Fruit fly (Drosophila melanogaster) whole organism, embryonic: ENCODE measurements around the gene Ugt35E1.

Experiments
- CG10209 ChIP-seq: fragments of 200-800 bp; sonication (Bioruptor generic); optimal IDR thresholded peaks from 3 replicates; lab custom pipeline; 2017; ENCODE audit warnings: missing biosample characterization, mild to moderate bottlenecking, missing genetic modification characterization, missing genetic modification reagents
- CG10654 ChIP-seq: fragments of 200-800 bp; sonication (Bioruptor generic); optimal IDR thresholded peaks from 2 replicates; lab custom pipeline; 2016; ENCODE audit warnings: missing biosample characterization, missing genetic modification characterization
- CG10959 ChIP-seq: fragments of 200-800 bp; sonication (Bioruptor generic); IDR thresholded peaks from 2 replicates; pipeline ENCODE4 v1.3.6; 2022; ENCODE audit warnings: missing biosample characterization, missing genetic modification characterization
- CG11560 ChIP-seq: fragments of 200-800 bp; sonication (Bioruptor generic); IDR thresholded peaks from 3 replicates; pipeline ENCODE4 v1.3.6; 2022; ENCODE audit warnings: missing biosample characterization, missing genetic modification characterization
- CG12219 ChIP-seq: fragments of 200-800 bp; sonication (Bioruptor generic); optimal IDR thresholded peaks from 3 replicates; lab custom pipeline; 2018; ENCODE audit warnings: missing biosample characterization, mild to moderate bottlenecking, missing genetic modification characterization
- CG12299 ChIP-seq: fragments of 200-800 bp; sonication (Bioruptor generic); optimal IDR thresholded peaks from 2 replicates; lab custom pipeline; 2018; ENCODE audit warnings: missing biosample characterization, mild to moderate bottlenecking, missing genetic modification characterization
- CG13123 ChIP-seq: fragments of 200-800 bp; sonication (Bioruptor generic); optimal IDR thresholded peaks from 2 replicates; lab custom pipeline; 2016; ENCODE audit warnings: missing biosample characterization, missing genetic modification characterization
- CG15696 ChIP-seq: fragments of 200-800 bp; sonication (Bioruptor generic); optimal IDR thresholded peaks from 2 replicates; lab custom pipeline; 2019; ENCODE audit warnings: missing biosample characterization, mild to moderate bottlenecking, missing genetic modification characterization, moderate library complexity
- CG17568 ChIP-seq: fragments of 200-800 bp; sonication (Bioruptor generic); optimal IDR thresholded peaks from 2 replicates; lab custom pipeline; 2018; ENCODE audit warnings: missing biosample characterization, mild to moderate bottlenecking, missing genetic modification characterization, moderate library complexity
- CG17829 ChIP-seq: fragments of 200-800 bp; optimal IDR thresholded peaks from 2 replicates; lab custom pipeline; 2019; ENCODE audit warnings: missing biosample characterization, mild to moderate bottlenecking, missing genetic modification characterization, moderate library complexity
- CG30020 ChIP-seq: fragments of 200-800 bp; optimal IDR thresholded peaks from 2 replicates; lab custom pipeline; 2019; ENCODE audit warnings: missing biosample characterization, mild to moderate bottlenecking, missing genetic modification characterization, moderate library complexity
- CG3065 ChIP-seq: fragments of 200-800 bp; sonication (Bioruptor generic); optimal IDR thresholded peaks from 2 replicates; lab custom pipeline; 2016; ENCODE audit warnings: missing biosample characterization, missing genetic modification characterization
- CG3163 ChIP-seq: fragments of 200-800 bp; sonication (Bioruptor generic); optimal IDR thresholded peaks from 3 replicates; lab custom pipeline; 2016; ENCODE audit warnings: missing biosample characterization, missing genetic modification characterization
- CG3995 ChIP-seq: fragments of 200-800 bp; sonication (Bioruptor generic); optimal IDR thresholded peaks from 3 replicates; lab custom pipeline; 2016; ENCODE audit warnings: missing biosample characterization, missing genetic modification characterization
- CG6854 ChIP-seq: fragments of 200-800 bp; sonication (Bioruptor generic); optimal IDR thresholded peaks from 3 replicates; lab custom pipeline; 2017; ENCODE audit warnings: missing biosample characterization, mild to moderate bottlenecking, missing genetic modification characterization
- CG7745 ChIP-seq: fragments of 200-800 bp; sonication (Bioruptor generic); optimal IDR thresholded peaks from 2 replicates; lab custom pipeline; 2018; ENCODE audit warnings: missing biosample characterization, mild to moderate bottlenecking, missing genetic modification characterization, moderate library complexity
- CG7928 ChIP-seq: fragments of 200-800 bp; sonication (Bioruptor generic); optimal IDR thresholded peaks from 2 replicates; lab custom pipeline; 2017; ENCODE audit warnings: missing biosample characterization, mild to moderate bottlenecking, missing genetic modification characterization
- CG8089 ChIP-seq: fragments of 200-800 bp; sonication (Bioruptor generic); optimal IDR thresholded peaks from 3 replicates; lab custom pipeline; 2016; ENCODE audit warnings: missing biosample characterization, missing genetic modification characterization
- CG9437 ChIP-seq: fragments of 200-800 bp; sonication (Bioruptor generic); optimal IDR thresholded peaks from 2 replicates; lab custom pipeline; 2018; ENCODE audit warnings: missing biosample characterization, mild to moderate bottlenecking, missing genetic modification characterization
- D ChIP-seq, 2 experiments: fragments of 200-800 bp in 1 of 2; fragments of >200 bp in 1 of 2; sonication (Bioruptor generic) in 1 of 2; optimal IDR thresholded peaks; 2 replicates in 1 of 2; 3 replicates in 1 of 2; lab custom pipeline; 2017; ENCODE audit warnings: mild to moderate bottlenecking in 1 of 2, missing biosample characterization in 1 of 2, missing genetic modification characterization in 1 of 2, missing genetic modification reagents in 1 of 2
- Dbx ChIP-seq: fragments of 200-800 bp; sonication (Bioruptor generic); IDR thresholded peaks from 3 replicates; pipeline ENCODE4 v1.3.6; 2022; ENCODE audit warnings: missing biosample characterization, missing genetic modification characterization
- Deaf1 ChIP-seq: fragments of 200-800 bp; optimal IDR thresholded peaks from 3 replicates; lab custom pipeline; 2019; ENCODE audit warnings: missing biosample characterization, mild to moderate bottlenecking, missing genetic modification characterization, moderate library complexity
- Dref ChIP-seq: fragments of 200-800 bp; sonication (Bioruptor generic); IDR thresholded peaks from 2 replicates; pipeline ENCODE4 v1.3.6; 2022; ENCODE audit warnings: missing biosample characterization, missing genetic modification characterization
- ERR ChIP-seq: fragments of 200-800 bp; sonication (Bioruptor generic); optimal IDR thresholded peaks from 2 replicates; lab custom pipeline; 2016; ENCODE audit warnings: missing biosample characterization, missing genetic modification characterization
- Hr39 ChIP-seq: fragments of >200 bp; optimal IDR thresholded peaks from 2 replicates; lab custom pipeline; 2017
- NfI ChIP-seq: fragments of 200-800 bp; sonication (Bioruptor generic); optimal IDR thresholded peaks from 3 replicates; lab custom pipeline; 2018; ENCODE audit warnings: missing biosample characterization, mild to moderate bottlenecking, missing genetic modification characterization, moderate library complexity
- Ptx1 ChIP-seq: fragments of 200-800 bp; sonication (Bioruptor generic); IDR thresholded peaks from 2 replicates; pipeline ENCODE4 v1.3.6; 2022; ENCODE audit warnings: missing biosample characterization, missing genetic modification characterization
- Ravus ChIP-seq: fragments of 200-800 bp; sonication (Bioruptor generic); IDR thresholded peaks from 2 replicates; pipeline ENCODE4 v1.3.6; 2022; ENCODE audit warnings: missing biosample characterization, missing genetic modification characterization
- Spps ChIP-seq: fragments of 200-800 bp; sonication (Bioruptor generic); optimal IDR thresholded peaks from 2 replicates; lab custom pipeline; 2018; ENCODE audit warnings: missing biosample characterization, mild to moderate bottlenecking, missing genetic modification characterization
- TFAM ChIP-seq: fragments of 200-800 bp; sonication (Bioruptor generic); optimal IDR thresholded peaks from 2 replicates; lab custom pipeline; 2017; ENCODE audit warnings: missing biosample characterization, missing genetic modification characterization, inconsistent platforms
- Usf ChIP-seq: fragments of 200-800 bp; sonication (Bioruptor generic); optimal IDR thresholded peaks from 2 replicates; lab custom pipeline; 2017; ENCODE audit warnings: missing genotype, missing biosample characterization, missing genetic modification characterization
- YL-1 ChIP-seq: fragments of 200-800 bp; sonication (Bioruptor generic); optimal IDR thresholded peaks from 3 replicates; lab custom pipeline; 2017; ENCODE audit warnings: missing biosample characterization, mild to moderate bottlenecking, missing genetic modification characterization
- cato ChIP-seq: fragments of 200-800 bp; sonication (Bioruptor generic); optimal IDR thresholded peaks from 2 replicates; lab custom pipeline; 2016; ENCODE audit warnings: missing biosample characterization, missing genetic modification characterization, borderline replicate concordance
- cg ChIP-seq: fragments of 200-800 bp; sonication (Bioruptor generic); optimal IDR thresholded peaks from 3 replicates; lab custom pipeline; 2019; ENCODE audit warnings: missing biosample characterization, mild to moderate bottlenecking, missing genetic modification characterization, moderate library complexity
- dysf ChIP-seq: fragments of 200-800 bp; sonication (Bioruptor generic); IDR thresholded peaks from 3 replicates; pipeline ENCODE4 v1.3.6; 2022; ENCODE audit warnings: missing biosample characterization, missing genetic modification characterization
- exex ChIP-seq: fragments of 200-800 bp; sonication (Bioruptor generic); optimal IDR thresholded peaks from 4 replicates; lab custom pipeline; 2018; ENCODE audit warnings: missing biosample characterization, mild to moderate bottlenecking, missing genetic modification characterization, moderate library complexity
- fru ChIP-seq: fragments of >200 bp; optimal IDR thresholded peaks from 2 replicates; lab custom pipeline; 2017
- gsb-n ChIP-seq: fragments of 200-800 bp; sonication (Bioruptor generic); optimal IDR thresholded peaks from 3 replicates; lab custom pipeline; 2018; ENCODE audit warnings: missing biosample characterization, mild to moderate bottlenecking, missing genetic modification characterization
- h ChIP-seq: fragments of >200 bp; optimal IDR thresholded peaks from 2 replicates; lab custom pipeline; 2017
- jing ChIP-seq: fragments of 200-800 bp; sonication (Bioruptor generic); optimal IDR thresholded peaks from 2 replicates; lab custom pipeline; 2018; ENCODE audit warnings: missing biosample characterization, mild to moderate bottlenecking, missing genetic modification characterization
- kay ChIP-seq: fragments of 200-800 bp; sonication (Bioruptor generic); optimal IDR thresholded peaks from 2 replicates; lab custom pipeline; 2016; ENCODE audit warnings: missing biosample characterization, missing genetic modification characterization
- lilli ChIP-seq: fragments of 200-800 bp; sonication (Bioruptor generic); optimal IDR thresholded peaks from 3 replicates; lab custom pipeline; 2016; ENCODE audit warnings: missing biosample characterization, missing genetic modification characterization
- maf-S ChIP-seq: fragments of 200-800 bp; sonication (Bioruptor generic); optimal IDR thresholded peaks from 2 replicates; lab custom pipeline; 2016; ENCODE audit warnings: missing biosample characterization, missing genetic modification characterization
- mirr ChIP-seq: fragments of 200-800 bp; sonication (Bioruptor generic); optimal IDR thresholded peaks from 3 replicates; lab custom pipeline; 2018; ENCODE audit warnings: missing biosample characterization, mild to moderate bottlenecking, missing genetic modification characterization
- phol ChIP-seq: fragments of 200-800 bp; sonication (Bioruptor generic); optimal IDR thresholded peaks from 3 replicates; lab custom pipeline; 2018; ENCODE audit warnings: missing biosample characterization, mild to moderate bottlenecking, missing genetic modification characterization, moderate library complexity
- salm ChIP-seq: fragments of 200-800 bp; sonication (Bioruptor generic); optimal IDR thresholded peaks from 2 replicates; lab custom pipeline; 2018; ENCODE audit warnings: missing biosample characterization, mild to moderate bottlenecking, missing genetic modification characterization
- sd ChIP-seq: fragments of 200-800 bp; sonication (Bioruptor generic); optimal IDR thresholded peaks from 3 replicates; lab custom pipeline; 2018; ENCODE audit warnings: missing biosample characterization, mild to moderate bottlenecking, missing genetic modification characterization, moderate library complexity
- sens-2 ChIP-seq: fragments of 200-800 bp; sonication (Bioruptor generic); IDR thresholded peaks from 2 replicates; pipeline ENCODE4 v1.3.6; 2022; ENCODE audit warnings: missing biosample characterization, missing genetic modification characterization
- seq ChIP-seq: fragments of 200-800 bp; sonication (Bioruptor generic); IDR thresholded peaks from 2 replicates; pipeline ENCODE4 v1.3.6; 2022; ENCODE audit warnings: missing biosample characterization, missing genetic modification characterization
- vfl ChIP-seq: fragments of 200-800 bp; sonication (Bioruptor generic); optimal IDR thresholded peaks from 2 replicates; lab custom pipeline; 2016; ENCODE audit warnings: missing biosample characterization, missing genetic modification characterization

The Ugt35E1 gene

dm6 chr3R:11196648-11197388, 30.9 kb upstream of the Ugt35E1 start (continued):
- TF ChIP-seq CG7928 (peak; percentile 80), CG3995 (peak; percentile 81), CG3065 (peak; percentile 92), CG10654 (peak; percentile 97), phol (tag; lab: Kevin White, UChicago) (peak; percentile 99), jing (GFP tag; lab: Kevin White, UChicago) (peak; percentile 91), CG10959 (GFP tag; lab: Robert Waterston, UW) (peak; percentile 84), maf-S (GFP tag; lab: Kevin White, UChicago) (peak; percentile 81), CG30020 (tag; lab: Kevin White, UChicago) (peak; percentile 75), lilli (peak; percentile 94), salm (tag; lab: Kevin White, UChicago) (peak; percentile 97), CG8089 (GFP tag; lab: Kevin White, UChicago) (peak; percentile 63), exex (tag; lab: Kevin White, UChicago) (peak; percentile 94), vfl (GFP tag; lab: Kevin White, UChicago) (peak; percentile 76), seq (GFP tag; lab: Robert Waterston, UW) (peak; percentile 98), CG10209 (GFP tag; lab: Kevin White, UChicago) (peak; percentile 99), kay (GFP tag; lab: Kevin White, UChicago) (peak; percentile 87), ERR (GFP tag; lab: Kevin White, UChicago) (peak; percentile 39), CG17829 (tag; lab: Kevin White, UChicago) (peak; percentile 96), Deaf1 (peak; percentile 76), cg (GFP tag; lab: Kevin White, UChicago) (peak; percentile 68), CG3163 (GFP tag; lab: Kevin White, UChicago) (peak; percentile 97), Usf (GFP tag; lab: Kevin White, UChicago) (peak; percentile 98), YL-1 (GFP tag; lab: Kevin White, UChicago) (peak; percentile 90), cato (peak; percentile 87), Spps (tag; lab: Kevin White, UChicago) (peak; percentile 94), TFAM (GFP tag; lab: Kevin White, UChicago) (peak; percentile 69), CG7745 (tag; lab: Kevin White, UChicago) (no peak), Ravus (GFP tag; lab: Robert Waterston, UW) (peak; percentile 94), CG13123 (peak; percentile 94), mirr (peak; percentile 68), Ptx1 (GFP tag; lab: Robert Waterston, UW) (peak; percentile 99), CG15696 (tag; lab: Kevin White, UChicago) (peak; percentile 90), CG6854 (GFP tag; lab: Kevin White, UChicago) (peak; percentile 98), h (no peak), CG11560 (tag; lab: Robert Waterston, UW) (peak; percentile 93), dysf (peak; percentile 99), NfI (GFP tag; lab: Kevin White, UChicago) (peak; percentile 98), CG12219 (GFP tag; lab: Kevin White, UChicago) (peak; percentile 92), Hr39 (lab: Kevin White, UChicago) (no peak), sd (tag; lab: Kevin White, UChicago) (peak; percentile 94), D (optimal IDR thresholded peaks at IDR 0.05; lab: Kevin White, UChicago) (no peak), D (GFP tag; optimal IDR thresholded peaks at IDR 0.05; lab: Kevin White, UChicago) (peak; percentile 99), gsb-n (tag; lab: Kevin White, UChicago) (peak; percentile 98), CG9437 (GFP tag; lab: Kevin White, UChicago) (peak; percentile 97), CG12299 (peak; percentile 97), CG17568 (peak; percentile 91), Dbx (GFP tag; lab: Robert Waterston, UW) (peak; percentile 99), sens-2 (GFP tag; lab: Robert Waterston, UW) (peak; percentile 82), Dref (GFP tag; lab: Robert Waterston, UW) (peak; percentile 44), fru (lab: Kevin White, UChicago) (no peak)
